Worm (Caenorhabditis elegans): ENCODE measurements around the gene W06B4.1.
A peak's percentile ranks its signal among the peaks of the same experiment; 100 is the strongest.

W06B4.1 gene

DNA sequence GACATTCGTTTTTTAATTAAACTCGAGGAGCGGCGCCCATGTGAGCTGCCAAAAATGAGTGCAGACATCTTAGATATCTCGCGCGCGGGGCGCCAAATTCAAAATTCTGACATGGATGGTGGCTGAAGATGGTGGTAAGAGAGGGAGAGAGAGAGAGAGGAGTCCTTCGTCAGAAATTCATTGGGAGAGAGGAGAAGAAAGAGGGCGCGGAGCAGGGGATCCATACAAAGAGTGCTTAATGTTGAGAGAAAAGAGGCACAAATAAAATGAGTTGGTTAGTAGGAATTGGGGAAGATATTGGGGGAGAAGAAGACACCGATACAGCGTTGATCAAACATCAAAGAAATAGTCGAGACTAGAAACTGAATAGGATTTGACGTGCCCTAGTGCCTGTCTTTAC is 17.9 kb upstream of the W06B4.1 start:
- TF ChIP-seq nhr-237 (tag; optimal IDR thresholded peaks at IDR 0.05) (no peak), F13H6.1 (tag; optimal IDR thresholded peaks at IDR 0.05) (no peak), ceh-82 (tag; optimal IDR thresholded peaks at IDR 0.05) (no peak), blmp-1 (tag; optimal IDR thresholded peaks at IDR 0.05; ENCODE audit: insufficient read depth) (no peak), sma-3 (GFP tag; optimal IDR thresholded peaks at IDR 0.05) (no peak), unc-55 (GFP tag; optimal IDR thresholded peaks at IDR 0.05) (peak; percentile 38), C34F6.9 (tag; optimal IDR thresholded peaks at IDR 0.05) (peak; percentile 12), ztf-4 (tag; optimal IDR thresholded peaks at IDR 0.05) (no peak), unc-39 (tag; optimal IDR thresholded peaks at IDR 0.05) (no peak), snpc-4 (tag; optimal IDR thresholded peaks at IDR 0.05) (no peak), lin-39 (tag; optimal IDR thresholded peaks at IDR 0.05) (no peak)

ce11 chrII:4454823-4455222 is 16.6 kb upstream of the W06B4.1 start:
- TF ChIP-seq mab-5 (tag; optimal IDR thresholded peaks at IDR 0.05) (no peak), F13H6.1 (tag; optimal IDR thresholded peaks at IDR 0.05) (no peak), unc-62 (GFP tag; optimal IDR thresholded peaks at IDR 0.05) (no peak), ztf-1 (GFP tag; conservative IDR thresholded peaks at IDR 0.05) (no peak), aly-2 (tag; optimal IDR thresholded peaks at IDR 0.05) (no peak), lsy-2 (tag; optimal IDR thresholded peaks at IDR 0.05) (no peak), dmd-4 (tag; optimal IDR thresholded peaks at IDR 0.05) (no peak), sma-3 (GFP tag; optimal IDR thresholded peaks at IDR 0.05) (no peak), ceh-82 (tag; optimal IDR thresholded peaks at IDR 0.05) (no peak), peb-1 (tag; optimal IDR thresholded peaks at IDR 0.05) (no peak), mbf-1 (tag; optimal IDR thresholded peaks at IDR 0.05) (no peak), fos-1 (tag; optimal IDR thresholded peaks at IDR 0.05) (no peak), ceh-16 (tag; optimal IDR thresholded peaks at IDR 0.05) (no peak), nhr-10 (tag; optimal IDR thresholded peaks at IDR 0.05) (no peak), unc-55 (GFP tag; optimal IDR thresholded peaks at IDR 0.05) (no peak), nhr-25 (tag; optimal IDR thresholded peaks at IDR 0.05) (no peak), nhr-21 (tag; optimal IDR thresholded peaks at IDR 0.05) (no peak), alr-1 (tag; optimal IDR thresholded peaks at IDR 0.05) (no peak), R02D3.7 (tag; optimal IDR thresholded peaks at IDR 0.05) (no peak)

DNA sequence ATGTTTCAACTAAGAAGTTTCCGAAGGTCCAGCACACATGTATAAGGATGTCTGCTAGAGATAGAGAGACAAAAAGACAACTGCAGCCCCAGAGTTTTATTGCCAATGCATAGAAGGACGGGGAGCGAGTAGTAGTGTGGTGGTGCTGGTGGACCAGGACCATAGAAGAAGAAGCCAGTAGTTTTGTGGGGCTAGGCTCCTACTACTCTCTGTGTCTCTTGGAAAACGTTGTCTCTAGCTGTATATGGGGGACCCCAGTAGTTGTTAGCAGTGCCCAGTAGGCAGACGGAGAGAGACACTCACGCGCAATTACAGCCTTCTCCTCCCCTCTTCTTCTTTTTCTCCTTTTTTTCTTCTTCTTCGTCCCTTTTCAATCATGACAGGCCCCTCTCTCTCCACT is 15.4 kb upstream of the W06B4.1 start:
- TF ChIP-seq ceh-16 (tag; optimal IDR thresholded peaks at IDR 0.05) (no peak), nhr-6 (tag; optimal IDR thresholded peaks at IDR 0.05) (peak; percentile 3), gmeb-1 (tag; optimal IDR thresholded peaks at IDR 0.05) (no peak), nhr-237 (tag; optimal IDR thresholded peaks at IDR 0.05) (no peak), sem-4 (tag; optimal IDR thresholded peaks at IDR 0.05) (peak; percentile 47), lsy-2 (tag; optimal IDR thresholded peaks at IDR 0.05) (peak; percentile 19 to 25), Y55F3AM.14 (GFP tag; optimal IDR thresholded peaks at IDR 0.05) (peak; percentile 55), elt-3 (tag; optimal IDR thresholded peaks at IDR 0.05) (no peak), unc-55 (GFP tag; optimal IDR thresholded peaks at IDR 0.05) (peak; percentile 68), unc-62 (GFP tag; optimal IDR thresholded peaks at IDR 0.05) (no peak), lin-39 (tag; optimal IDR thresholded peaks at IDR 0.05) (no peak), dmd-4 (tag; optimal IDR thresholded peaks at IDR 0.05) (no peak), C34F6.9 (tag; optimal IDR thresholded peaks at IDR 0.05) (peak; percentile 58), mdl-1 (tag; optimal IDR thresholded peaks at IDR 0.05) (peak in 1 of 2 experiments; percentile 32), F13H6.1 (tag; optimal IDR thresholded peaks at IDR 0.05) (peak; percentile 62), crh-2 (tag; optimal IDR thresholded peaks at IDR 0.05) (peak; percentile 17), zag-1 (tag; optimal IDR thresholded peaks at IDR 0.05) (peak; percentile 38), nhr-21 (tag; optimal IDR thresholded peaks at IDR 0.05) (no peak), nhr-129 (tag; optimal IDR thresholded peaks at IDR 0.05) (peak; percentile 45)

ce11 chrII:4460297-4460696 is 11.1 kb upstream of the W06B4.1 start:
- TF ChIP-seq mbf-1 (tag; optimal IDR thresholded peaks at IDR 0.05) (no peak), Y55F3AM.14 (GFP tag; optimal IDR thresholded peaks at IDR 0.05) (no peak), mab-5 (tag; optimal IDR thresholded peaks at IDR 0.05) (no peak), F13H6.1 (tag; optimal IDR thresholded peaks at IDR 0.05) (no peak), ceh-16 (tag; optimal IDR thresholded peaks at IDR 0.05) (no peak)

DNA sequence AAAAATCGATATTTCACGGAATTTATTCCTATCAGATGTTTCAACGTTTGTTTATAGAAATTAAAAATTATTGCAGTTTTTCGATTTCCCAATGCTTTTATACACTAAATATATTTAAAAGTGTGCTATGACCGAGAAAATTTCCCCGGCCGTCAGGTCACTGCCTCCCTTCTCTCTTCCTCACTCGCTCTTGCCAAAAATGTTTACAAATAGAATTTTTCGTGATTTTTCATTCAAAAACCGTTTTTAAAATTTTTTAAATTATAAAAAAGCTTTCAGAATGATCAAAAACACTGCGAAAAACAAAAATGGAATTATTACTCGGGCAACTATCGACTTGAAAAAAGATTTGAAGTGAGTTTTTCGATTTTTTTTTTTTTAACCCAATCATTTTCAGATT is 10.5 kb upstream of the W06B4.1 start, which contains the start of the genes T12C9.7 and vps-18:
T12C9.7 (minus strand) TSS at position 101 of the 400 bp plus-strand sequence.
vps-18 (plus strand) TSS at position 280 of the 400 bp plus-strand sequence.
- TF ChIP-seq ztf-4 (tag; optimal IDR thresholded peaks at IDR 0.05) (no peak), F13H6.1 (tag; optimal IDR thresholded peaks at IDR 0.05) (no peak), sma-9 (GFP tag; optimal IDR thresholded peaks at IDR 0.05) (no peak), sma-9 (tag; optimal IDR thresholded peaks at IDR 0.05) (no peak)

All from whole organism, L2 larva.